Worm (Caenorhabditis elegans) whole organism, young adult: Measurements from ENCODE around the gene F20D1.3.

Source experiments
- B0019.2 ChIP-seq: fragments of 200-800 bp; sonication (Bioruptor generic); conservative IDR thresholded peaks from 2 replicates; pipeline ENCODE4 v1.3.6; 2022; ENCODE audit warnings: missing genetic modification reagents, missing genetic modification characterization, missing compliant biosample characterization
- F10E7.11 ChIP-seq: sonication (generic microtip); optimal IDR thresholded peaks from 2 replicates; lab custom pipeline; 2017; ENCODE audit warnings: mild to moderate bottlenecking, missing genetic modification characterization, moderate library complexity, missing compliant biosample characterization
- F23B12.7 ChIP-seq: sonication (generic microtip); optimal IDR thresholded peaks from 2 replicates; lab custom pipeline; 2017; ENCODE audit warnings: missing genetic modification characterization, mild to moderate bottlenecking, missing compliant biosample characterization, antibody characterized with exemption, moderate library complexity; ENCODE audit not compliant: insufficient read depth
- K12H6.12 ChIP-seq: fragments of 200-800 bp; sonication (Bioruptor generic); optimal IDR thresholded peaks from 2 replicates; lab custom pipeline; 2018; ENCODE audit warnings: mild to moderate bottlenecking, missing genetic modification characterization, missing compliant biosample characterization
- Y53G8AR.9 ChIP-seq: fragments of 200-800 bp; sonication (Bioruptor generic); conservative IDR thresholded peaks from 2 replicates; pipeline ENCODE4 v1.3.6; 2022; ENCODE audit warnings: missing genetic modification reagents, missing genetic modification characterization, missing compliant biosample characterization
- attf-3 ChIP-seq: fragments of 200-800 bp; sonication (Bioruptor generic); conservative IDR thresholded peaks from 2 replicates; pipeline ENCODE4 v1.3.6; 2022; ENCODE audit warnings: missing genetic modification reagents, missing genetic modification characterization, missing compliant biosample characterization
- attf-5 ChIP-seq: fragments of 200-800 bp; sonication (Bioruptor generic); optimal IDR thresholded peaks from 2 replicates; lab custom pipeline; 2018; ENCODE audit warnings: mild to moderate bottlenecking, missing genetic modification characterization, missing compliant biosample characterization
- bed-1 ChIP-seq: fragments of 200-800 bp; sonication (Bioruptor generic); IDR thresholded peaks from 2 replicates; pipeline ENCODE4 v1.3.6; 2022; ENCODE audit warnings: missing genetic modification reagents, missing genetic modification characterization, missing compliant biosample characterization
- cebp-1 ChIP-seq, 2 experiments: fragments of 200-800 bp in 1 of 2; sonication (Bioruptor generic) in 1 of 2; sonication (generic microtip) in 1 of 2; IDR thresholded peaks in 1 of 2; optimal IDR thresholded peaks in 1 of 2; 2 replicates each; pipeline versions ENCODE4 v1.3.6 to Lab custom; 2017 to 2022; ENCODE audit warnings: missing compliant biosample characterization in 2 of 2, missing genetic modification characterization in 2 of 2, mild to moderate bottlenecking in 1 of 2, missing genetic modification reagents in 1 of 2, moderate library complexity in 1 of 2
- cebp-2 ChIP-seq: fragments of 200-800 bp; sonication (Bioruptor generic); IDR thresholded peaks from 2 replicates; pipeline ENCODE4 v1.3.6; 2022; ENCODE audit warnings: missing genetic modification characterization, missing compliant biosample characterization
- ceh-100 ChIP-seq: fragments of 200-800 bp; sonication (Bioruptor generic); IDR thresholded peaks from 2 replicates; pipeline ENCODE4 v1.3.6; 2022; ENCODE audit warnings: missing genetic modification reagents, missing genetic modification characterization, missing compliant biosample characterization
- ceh-58 ChIP-seq: fragments of 200-800 bp; sonication (Bioruptor generic); IDR thresholded peaks from 2 replicates; pipeline ENCODE4 v1.3.6; 2022; ENCODE audit warnings: missing genetic modification characterization, missing compliant biosample characterization
- ceh-79 ChIP-seq: sonication (generic microtip); optimal IDR thresholded peaks from 2 replicates; lab custom pipeline; 2017; ENCODE audit warnings: mild to moderate bottlenecking, missing genetic modification characterization, missing compliant biosample characterization
- ceh-91 ChIP-seq: fragments of 200-800 bp; sonication (Bioruptor generic); IDR thresholded peaks from 2 replicates; pipeline ENCODE4 v1.3.6; 2022; ENCODE audit warnings: missing genetic modification reagents, missing genetic modification characterization, missing compliant biosample characterization
- die-1 ChIP-seq: sonication (generic microtip); optimal IDR thresholded peaks from 2 replicates; lab custom pipeline; 2016; ENCODE audit warnings: missing genotype, mild to moderate bottlenecking, missing genetic modification characterization, missing compliant biosample characterization
- dox-1 ChIP-seq: fragments of 200-800 bp; sonication (Bioruptor generic); IDR thresholded peaks from 2 replicates; pipeline ENCODE4 v1.3.6; 2022; ENCODE audit warnings: missing genetic modification reagents, missing genetic modification characterization, missing compliant biosample characterization
- dpl-1 ChIP-seq: fragments of 150-350 bp; optimal IDR thresholded peaks from 2 replicates; lab custom pipeline; 2014; ENCODE audit warnings: missing biosample characterization, missing genetic modification reagents, missing genetic modification characterization
- egl-44 ChIP-seq: fragments of 200-800 bp; sonication (Bioruptor generic); IDR thresholded peaks from 2 replicates; pipeline ENCODE4 v1.3.6; 2022; ENCODE audit warnings: missing genetic modification reagents, missing genetic modification characterization, missing compliant biosample characterization
- ekl-4 ChIP-seq: fragments of 200-800 bp; sonication (Bioruptor generic); IDR thresholded peaks from 2 replicates; pipeline ENCODE4 v1.3.6; 2022; ENCODE audit warnings: missing genetic modification reagents, missing genetic modification characterization, missing compliant biosample characterization
- hlh-26 ChIP-seq: fragments of 200-800 bp; sonication (Bioruptor generic); conservative IDR thresholded peaks from 2 replicates; pipeline ENCODE4 v1.3.6; 2022; ENCODE audit warnings: missing genetic modification reagents, missing genetic modification characterization, missing compliant biosample characterization
- hmg-1.2 ChIP-seq: fragments of 200-800 bp; sonication (Bioruptor generic); IDR thresholded peaks from 2 replicates; pipeline ENCODE4 v1.3.6; 2022; ENCODE audit warnings: missing genetic modification reagents, missing genetic modification characterization, missing compliant biosample characterization
- lag-1 ChIP-seq: fragments of 200-800 bp; sonication (Bioruptor generic); IDR thresholded peaks from 2 replicates; pipeline ENCODE4 v1.3.6; 2022; ENCODE audit warnings: missing genetic modification reagents, missing genetic modification characterization, missing compliant biosample characterization
- let-526 ChIP-seq: fragments of 200-800 bp; sonication (Bioruptor generic); IDR thresholded peaks from 2 replicates; pipeline ENCODE4 v1.3.6; 2022; ENCODE audit warnings: missing genetic modification reagents, missing genetic modification characterization, missing compliant biosample characterization
- let-607 ChIP-seq, 2 experiments: fragments of 200-800 bp in 1 of 2; sonication (Bioruptor generic) in 1 of 2; sonication (generic microtip) in 1 of 2; optimal IDR thresholded peaks; 2 replicates each; lab custom pipeline; 2016 to 2018; ENCODE audit warnings: mild to moderate bottlenecking in 2 of 2, missing compliant biosample characterization in 2 of 2, missing genetic modification characterization in 2 of 2, moderate library complexity in 2 of 2, missing genotype in 1 of 2
- lin-26 ChIP-seq: fragments of 200-800 bp; sonication (Bioruptor generic); IDR thresholded peaks from 2 replicates; pipeline ENCODE4 v1.3.6; 2022; ENCODE audit warnings: missing genetic modification reagents, missing genetic modification characterization, missing compliant biosample characterization
- lin-40 ChIP-seq: sonication (generic microtip); optimal IDR thresholded peaks from 2 replicates; lab custom pipeline; 2016; ENCODE audit warnings: missing genetic modification characterization, mild to moderate bottlenecking, missing compliant biosample characterization, missing genotype, missing genetic modification reagents
- lir-1 ChIP-seq: fragments of 200-800 bp; sonication (Bioruptor generic); conservative IDR thresholded peaks from 2 replicates; pipeline ENCODE4 v1.3.6; 2022; ENCODE audit warnings: missing genetic modification reagents, missing genetic modification characterization, missing compliant biosample characterization
- lsl-1 ChIP-seq: fragments of 200-800 bp; sonication (Bioruptor generic); optimal IDR thresholded peaks from 2 replicates; lab custom pipeline; 2018; ENCODE audit warnings: mild to moderate bottlenecking, missing genetic modification characterization, moderate library complexity, missing compliant biosample characterization
- mcd-1 ChIP-seq: fragments of 200-800 bp; sonication (Bioruptor generic); IDR thresholded peaks from 2 replicates; pipeline ENCODE4 v1.3.6; 2022; ENCODE audit warnings: missing genetic modification reagents, missing genetic modification characterization, missing compliant biosample characterization
- nfya-1 ChIP-seq: sonication (generic microtip); optimal IDR thresholded peaks from 2 replicates; lab custom pipeline; 2017; ENCODE audit warnings: antibody characterized with exemption, missing compliant biosample characterization, missing genetic modification characterization, borderline replicate concordance; ENCODE audit not compliant: insufficient read depth
- nhr-120 ChIP-seq: fragments of 200-800 bp; sonication (Bioruptor generic); IDR thresholded peaks from 2 replicates; pipeline ENCODE4 v1.3.6; 2022; ENCODE audit warnings: missing genetic modification characterization, missing compliant biosample characterization
- nhr-80 ChIP-seq: sonication (generic microtip); optimal IDR thresholded peaks from 2 replicates; lab custom pipeline; 2016; ENCODE audit warnings: missing genetic modification characterization, missing compliant biosample characterization
- pbrm-1 ChIP-seq: fragments of 200-800 bp; sonication (Bioruptor generic); IDR thresholded peaks from 2 replicates; pipeline ENCODE4 v1.3.6; 2022; ENCODE audit warnings: missing genetic modification reagents, missing genetic modification characterization, missing compliant biosample characterization
- rpc-1 ChIP-seq, 2 experiments: fragments of 150-350 bp in 1 of 2; sonication (generic microtip) in 1 of 2; optimal IDR thresholded peaks; 2 replicates each; lab custom pipeline; 2014 to 2018; ENCODE audit warnings: missing biosample characterization in 1 of 2, missing genetic modification characterization in 1 of 2, missing genetic modification reagents in 1 of 2, missing genotype in 1 of 2
- snpc-1.3 ChIP-seq: sonication (generic microtip); optimal IDR thresholded peaks from 2 replicates; lab custom pipeline; 2017; ENCODE audit warnings: missing genetic modification characterization, mild to moderate bottlenecking, missing compliant biosample characterization, antibody characterized with exemption, moderate library complexity, missing genotype, missing genetic modification reagents; ENCODE audit not compliant: insufficient read depth
- snpc-4 ChIP-seq, 5 experiments: fragments of 150-350 bp in 1 of 5; sonication (generic microtip) in 4 of 5; optimal IDR thresholded peaks; 2 replicates each; lab custom pipeline; 2014 to 2018; ENCODE audit warnings: missing genetic modification characterization in 5 of 5, missing biosample characterization in 3 of 5, antibody characterized with exemption in 2 of 5, mild to moderate bottlenecking in 2 of 5, missing compliant biosample characterization in 2 of 5, missing genotype in 2 of 5, moderate library complexity in 2 of 5, missing genetic modification reagents in 1 of 5
- tbp1 ChIP-seq: fragments of 200-800 bp; sonication (Bioruptor generic); optimal IDR thresholded peaks from 2 replicates; lab custom pipeline; 2018; ENCODE audit warnings: mild to moderate bottlenecking, missing genetic modification characterization, missing compliant biosample characterization
- zfh-2 ChIP-seq: fragments of 200-800 bp; sonication (Bioruptor generic); conservative IDR thresholded peaks from 2 replicates; pipeline ENCODE4 v1.3.6; 2022; ENCODE audit warnings: missing genetic modification reagents, missing genetic modification characterization, missing compliant biosample characterization
- ztf-22 ChIP-seq: fragments of 200-800 bp; sonication (Bioruptor generic); optimal IDR thresholded peaks from 2 replicates; lab custom pipeline; 2018; ENCODE audit warnings: mild to moderate bottlenecking, missing genetic modification characterization, moderate library complexity, missing compliant biosample characterization

Gene F20D1.3

ce11 chrX:14969615-14970014 is 6.3 kb upstream of the F20D1.3 start:
- TF ChIP-seq let-607 (tag; optimal IDR thresholded peaks at IDR 0.05; lab: Kevin White, UChicago): peak in 1 of 2 experiments; percentile 18
- TF ChIP-seq nhr-80 (tag; lab: Kevin White, UChicago): peak; percentile 73
- TF ChIP-seq Y53G8AR.9: 0 out of 2 replicates have a peak, but pooled peaks have one; percentile 39
- no peak for TF ChIP-seq dox-1 (GFP tag; lab: Robert Waterston, UW)
- no peak for TF ChIP-seq egl-44 (GFP tag; lab: Robert Waterston, UW)

ce11 chrX:14970221-14970801 is 5.6 kb upstream of the F20D1.3 start, which contains the start of the genes flwr-1 and tbc-1:
flwr-1 (minus strand) TSS chrX:14970271.
tbc-1 (plus strand) TSS chrX:14970751.
- TF ChIP-seq mcd-1 (0 out of 2 replicates have a peak, but pooled peaks have one; percentile 8), cebp-1 (GFP tag; IDR thresholded peaks at IDR 0.05; lab: Robert Waterston, UW) (no peak), cebp-1 (tag; optimal IDR thresholded peaks at IDR 0.05; lab: Kevin White, UChicago) (peak; percentile 38), zfh-2 (peak; percentile 36; the same call in 1 of the 2 replicates), F23B12.7 (tag; lab: Kevin White, UChicago) (no peak), attf-3 (GFP tag; lab: Robert Waterston, UW) (peak; percentile 90), attf-5 (peak; percentile 35), ztf-22 (GFP tag; lab: Kevin White, UChicago) (no peak), let-607 (tag; optimal IDR thresholded peaks at IDR 0.05; lab: Kevin White, UChicago) (peak; percentile 90 to 92), nhr-80 (tag; lab: Kevin White, UChicago) (peak; percentile 58)

- TF ChIP-seq nhr-120 (GFP tag; lab: Robert Waterston, UW) (no peak), ceh-91 (GFP tag; lab: Robert Waterston, UW) (no peak), cebp-2 (GFP tag; lab: Robert Waterston, UW) (no peak), ekl-4 (no peak), B0019.2 (no peak), lag-1 (no peak), bed-1 (GFP tag; lab: Robert Waterston, UW) (no peak), let-526 (GFP tag; lab: Robert Waterston, UW) (no peak), ceh-58 (GFP tag; lab: Robert Waterston, UW) (no peak), rpc-1 (optimal IDR thresholded peaks at IDR 0.05; lab: Kevin White, UChicago) (no peak), rpc-1 (tag; optimal IDR thresholded peaks at IDR 0.05; lab: Kevin White, UChicago) (no peak), nfya-1 (tag; lab: Kevin White, UChicago) (no peak), Y53G8AR.9 (no peak), ceh-100 (no peak), F10E7.11 (no peak), ceh-79 (no peak), K12H6.12 (no peak)
Observed at ce11 chrX:14973085-14973484, 2.8 kb upstream of the F20D1.3 start.

- TF ChIP-seq hmg-1.2 (GFP tag; lab: Robert Waterston, UW) (peak; percentile 35), lir-1 (0 out of 2 replicates have a peak, but pooled peaks have one; percentile 34), snpc-4 (GFP tag; optimal IDR thresholded peaks at IDR 0.05; lab: Kevin White, UChicago) (peak; percentile 62), snpc-4 (tag; optimal IDR thresholded peaks at IDR 0.05; lab: Kevin White, UChicago) (peak in 1 of 4 experiments; percentile 54), F10E7.11 (no peak), die-1 (tag; lab: Kevin White, UChicago) (no peak), lin-40 (tag; lab: Kevin White, UChicago) (no peak), ceh-79 (no peak), snpc-1.3 (peak; percentile 15), tbp1 (GFP tag; lab: Kevin White, UChicago) (peak; percentile 84), hlh-26 (no peak), lin-26 (0 out of 2 replicates have a peak, but pooled peaks have one; percentile 44), dpl-1 (GFP tag; lab: Kevin White, UChicago) (no peak), lsl-1 (GFP tag; lab: Kevin White, UChicago) (no peak), pbrm-1 (GFP tag; lab: Robert Waterston, UW) (peak; percentile 61)
Observed at ce11 chrX:14976840-14977534, 1.1 kb downstream of the F20D1.3 start.
